Fruit fly (Drosophila melanogaster): Measurements from ENCODE around the gene Ama.

Ama gene

dm6 chr3R:6780004-6780403 is 17.6 kb downstream of the Ama start:
- TF ChIP-seq CG3847 (GFP tag; IDR thresholded peaks at IDR 0.05) (no peak), CG1832 (GFP tag; optimal IDR thresholded peaks at IDR 0.05) (no peak), pb (GFP tag; optimal IDR thresholded peaks at IDR 0.05) (no peak), amos (GFP tag; IDR thresholded peaks at IDR 0.05; ENCODE audit: partially characterized antibody) (peak; percentile 67; the same call in 1 of the 2 replicates), NfI (GFP tag; optimal IDR thresholded peaks at IDR 0.05) (no peak), toy (GFP tag; IDR thresholded peaks at IDR 0.05) (no peak), CG8290 (GFP tag; optimal IDR thresholded peaks at IDR 0.05) (peak; percentile 33), CG8290 (tag; optimal IDR thresholded peaks at IDR 0.05) (no peak), CG18599 (GFP tag; optimal IDR thresholded peaks at IDR 0.05) (no peak), zfh2 (GFP tag; optimal IDR thresholded peaks at IDR 0.05) (no peak), CG2120 (GFP tag; optimal IDR thresholded peaks at IDR 0.05) (no peak), disco-r (GFP tag; optimal IDR thresholded peaks at IDR 0.05) (no peak), CG3065 (GFP tag; optimal IDR thresholded peaks at IDR 0.05) (no peak), HLH54F (GFP tag; optimal IDR thresholded peaks at IDR 0.05) (no peak), Dfd (GFP tag; optimal IDR thresholded peaks at IDR 0.05) (peak in 1 of 2 experiments; percentile 10), Elba2 (GFP tag; optimal IDR thresholded peaks at IDR 0.05) (no peak), HmgZ (tag; optimal IDR thresholded peaks at IDR 0.05) (peak; percentile 24), org-1 (GFP tag; optimal IDR thresholded peaks at IDR 0.05) (no peak), CG18764 (GFP tag; optimal IDR thresholded peaks at IDR 0.05) (no peak), CG11504 (tag; optimal IDR thresholded peaks at IDR 0.05) (peak; percentile 81), jigr1 (GFP tag; IDR thresholded peaks at IDR 0.05) (no peak), CTCF (GFP tag; optimal IDR thresholded peaks at IDR 0.05) (peak; percentile 76), Xrp1 (GFP tag; IDR thresholded peaks at IDR 0.05) (no peak), Fer2 (tag; optimal IDR thresholded peaks at IDR 0.05) (no peak), CG9609 (GFP tag; optimal IDR thresholded peaks at IDR 0.05) (no peak), CG17359 (tag; optimal IDR thresholded peaks at IDR 0.05) (no peak), CG3407 (GFP tag; optimal IDR thresholded peaks at IDR 0.05) (no peak), CG33213 (GFP tag; optimal IDR thresholded peaks at IDR 0.05) (peak; percentile 38), run (tag; optimal IDR thresholded peaks at IDR 0.05) (no peak), Lhr (GFP tag; optimal IDR thresholded peaks at IDR 0.05) (peak; percentile 67), Opbp (GFP tag; IDR thresholded peaks at IDR 0.05; ENCODE audit: partially characterized antibody) (no peak), bowl (GFP tag; IDR thresholded peaks at IDR 0.05) (no peak), CG15696 (tag; optimal IDR thresholded peaks at IDR 0.05) (peak; percentile 4), CG6791 (GFP tag; IDR thresholded peaks at IDR 0.05; ENCODE audit: partially characterized antibody) (peak; percentile 48; the same call in 1 of the 3 replicates), Nf-YC (tag; optimal IDR thresholded peaks at IDR 0.05) (no peak), vfl (GFP tag; optimal IDR thresholded peaks at IDR 0.05) (no peak), CG2202 (tag; optimal IDR thresholded peaks at IDR 0.05) (no peak), yki (optimal IDR thresholded peaks at IDR 0.05) (peak; percentile 30), CG17829 (tag; optimal IDR thresholded peaks at IDR 0.05) (peak; percentile 27), CG18619 (GFP tag; optimal IDR thresholded peaks at IDR 0.05) (no peak), bbx (GFP tag; IDR thresholded peaks at IDR 0.05; ENCODE audit: partially characterized antibody) (no peak), H15 (GFP tag; IDR thresholded peaks at IDR 0.05) (no peak), Bgb (GFP tag; IDR thresholded peaks at IDR 0.05; ENCODE audit: partially characterized antibody) (0 out of 2 replicates have a peak, but pooled peaks have one; percentile 59), CG7745 (tag; optimal IDR thresholded peaks at IDR 0.05) (no peak), Myb (GFP tag; optimal IDR thresholded peaks at IDR 0.05) (peak; percentile 55), pita (GFP tag; optimal IDR thresholded peaks at IDR 0.05) (peak; percentile 82), ERR (GFP tag; optimal IDR thresholded peaks at IDR 0.05) (no peak), sens (GFP tag) (no peak), CG10979 (tag; optimal IDR thresholded peaks at IDR 0.05) (no peak), HLH3B (GFP tag; IDR thresholded peaks at IDR 0.05) (no peak), knrl (GFP tag; IDR thresholded peaks at IDR 0.05; ENCODE audit: partially characterized antibody) (peak; percentile 70; the same call in 2 of the 3 replicates), CG4730 (GFP tag; IDR thresholded peaks at IDR 0.05) (no peak), CoRest (tag; optimal IDR thresholded peaks at IDR 0.05) (peak; percentile 3)

Measured in whole organism, embryonic.